Worm (Caenorhabditis elegans) whole organism, L4 larva: Measurements from ENCODE around the gene T12B5.15.

Experiments used
- ceh-28 ChIP-seq: fragments of 150-350 bp; optimal IDR thresholded peaks from 2 replicates; lab custom pipeline; 2014; ENCODE audit warnings: missing biosample characterization, missing genetic modification reagents, missing genetic modification characterization
- madf-9 ChIP-seq: fragments of 200-800 bp; sonication (Bioruptor generic); conservative IDR thresholded peaks from 2 replicates; pipeline ENCODE4 v1.3.6; 2022; ENCODE audit warnings: missing genetic modification reagents, missing genetic modification characterization, missing compliant biosample characterization
- mdt-29 ChIP-seq: fragments of 200-800 bp; sonication (Bioruptor generic); IDR thresholded peaks from 2 replicates; pipeline ENCODE4 v1.3.6; 2022; ENCODE audit warnings: missing genetic modification reagents, missing genetic modification characterization, missing compliant biosample characterization
- pqm-1 ChIP-seq: sonication (generic microtip); optimal IDR thresholded peaks from 2 replicates; lab custom pipeline; 2017; ENCODE audit warnings: missing biosample characterization, missing genetic modification characterization
- ztf-7 ChIP-seq: fragments of 150-350 bp; optimal IDR thresholded peaks from 2 replicates; lab custom pipeline; 2014; ENCODE audit warnings: missing biosample characterization, missing genetic modification characterization

- TF ChIP-seq ztf-7 (tag; lab: Kevin White, UChicago), result no peak
- TF ChIP-seq madf-9 (GFP tag; lab: Robert Waterston, UW), result no peak
- no peak for TF ChIP-seq mdt-29 (GFP tag; lab: Robert Waterston, UW)
- TF ChIP-seq ceh-28, result no peak
- TF ChIP-seq pqm-1, result peak; percentile 76
Observed at ce11 chrIII:946250-946725, 8.2 kb downstream of the T12B5.15 start, which contains the start of gene fbxa-60.
